Worm (Caenorhabditis elegans): ENCODE data around the gene fzo-1.

ce11 chrII:5845441-5845840, 9.4 kb upstream of the fzo-1 start, which contains the start of the genes ZK1248.17 and H41C03.3:
- TF ChIP-seq ama-1 (optimal IDR thresholded peaks at IDR 0.05): no peak
- TF ChIP-seq tra-4 (tag; optimal IDR thresholded peaks at IDR 0.05): no peak
- TF ChIP-seq flt-1 (GFP tag; IDR thresholded peaks at IDR 0.05): no peak
- no peak for TF ChIP-seq F13C5.2 (tag; optimal IDR thresholded peaks at IDR 0.05)
- TF ChIP-seq ceh-36 (tag; optimal IDR thresholded peaks at IDR 0.05): no peak
- no peak for TF ChIP-seq tbx-37 (GFP tag; conservative IDR thresholded peaks at IDR 0.05)

All from whole organism, early embryonic.